Worm (Caenorhabditis elegans) whole organism, L2 larva: ENCODE results near the gene T05C7.7.
"Not testable (repeated sequence)": the region's sequence is repeated elsewhere in the genome, so short reads cannot be mapped to it uniquely, and the experiment has no call there.

Experiments used
- C34F6.9 ChIP-seq: fragments of 150-350 bp; optimal IDR thresholded peaks from 2 replicates; lab custom pipeline; 2014; ENCODE audit warnings: missing biosample characterization, missing genetic modification characterization
- F13H6.1 ChIP-seq: sonication (generic microtip); optimal IDR thresholded peaks from 2 replicates; lab custom pipeline; 2016; ENCODE audit warnings: missing genetic modification characterization, missing compliant biosample characterization
- R02D3.7 ChIP-seq: fragments of 150-350 bp; optimal IDR thresholded peaks from 2 replicates; lab custom pipeline; 2014; ENCODE audit warnings: missing biosample characterization, missing genetic modification characterization
- Y55F3AM.14 ChIP-seq: fragments of 200-800 bp; sonication (Bioruptor generic); optimal IDR thresholded peaks from 2 replicates; lab custom pipeline; 2018; ENCODE audit warnings: mild to moderate bottlenecking, missing genetic modification characterization, missing compliant biosample characterization
- ZK546.5 ChIP-seq: sonication (generic microtip); optimal IDR thresholded peaks from 2 replicates; lab custom pipeline; 2017; ENCODE audit warnings: missing biosample characterization, missing genetic modification characterization
- alr-1 ChIP-seq: fragments of 150-350 bp; optimal IDR thresholded peaks from 2 replicates; lab custom pipeline; 2014; ENCODE audit warnings: missing biosample characterization, missing genetic modification characterization
- aly-2 ChIP-seq: fragments of 150-350 bp; optimal IDR thresholded peaks from 2 replicates; lab custom pipeline; 2014; ENCODE audit warnings: missing biosample characterization, missing genetic modification characterization
- ama-1 ChIP-seq: fragments of 150-350 bp; optimal IDR thresholded peaks from 2 replicates; lab custom pipeline; 2018; ENCODE audit warnings: inconsistent platforms
- blmp-1 ChIP-seq: sonication (generic microtip); optimal IDR thresholded peaks from 2 replicates; lab custom pipeline; 2017; ENCODE audit warnings: missing genetic modification characterization, mild to moderate bottlenecking, missing compliant biosample characterization, antibody characterized with exemption, moderate library complexity; ENCODE audit not compliant: insufficient read depth
- ceh-16 ChIP-seq: fragments of 150-350 bp; optimal IDR thresholded peaks from 2 replicates; lab custom pipeline; 2014; ENCODE audit warnings: missing biosample characterization, missing genetic modification characterization
- ceh-82 ChIP-seq: fragments of 150-350 bp; optimal IDR thresholded peaks from 2 replicates; lab custom pipeline; 2014; ENCODE audit warnings: missing biosample characterization, missing genetic modification characterization
- crh-2 ChIP-seq: sonication (generic microtip); optimal IDR thresholded peaks from 2 replicates; lab custom pipeline; 2017; ENCODE audit warnings: missing biosample characterization, missing genetic modification characterization
- dmd-4 ChIP-seq: sonication (generic microtip); optimal IDR thresholded peaks from 2 replicates; lab custom pipeline; 2017; ENCODE audit warnings: missing biosample characterization, missing genetic modification characterization
- egl-27 ChIP-seq: sonication (generic microtip); optimal IDR thresholded peaks from 3 replicates; lab custom pipeline; 2017; ENCODE audit warnings: missing biosample characterization, missing genetic modification reagents, missing genetic modification characterization
- elt-1 ChIP-seq: fragments of 150-350 bp; optimal IDR thresholded peaks from 2 replicates; lab custom pipeline; 2014; ENCODE audit warnings: missing biosample characterization, missing genetic modification characterization
- elt-3 ChIP-seq: sonication (generic microtip); optimal IDR thresholded peaks from 2 replicates; lab custom pipeline; 2017; ENCODE audit warnings: missing biosample characterization, missing genetic modification characterization
- fos-1 ChIP-seq: fragments of 150-350 bp; optimal IDR thresholded peaks from 2 replicates; lab custom pipeline; 2014; ENCODE audit warnings: missing biosample characterization, missing genetic modification characterization
- gmeb-1 ChIP-seq: fragments of 150-350 bp; optimal IDR thresholded peaks from 2 replicates; lab custom pipeline; 2014; ENCODE audit warnings: missing biosample characterization, missing genetic modification characterization
- lin-13 ChIP-seq: fragments of 150-350 bp; optimal IDR thresholded peaks from 2 replicates; lab custom pipeline; 2014; ENCODE audit warnings: missing biosample characterization, missing genetic modification reagents, missing genetic modification characterization
- lin-39 ChIP-seq: fragments of 150-350 bp; optimal IDR thresholded peaks from 2 replicates; lab custom pipeline; 2014; ENCODE audit warnings: missing biosample characterization, missing genetic modification reagents, missing genetic modification characterization
- lsy-2 ChIP-seq, 2 experiments: fragments of 150-350 bp in 1 of 2; sonication (generic microtip) in 1 of 2; optimal IDR thresholded peaks; 2 replicates each; lab custom pipeline; 2014 to 2017; ENCODE audit warnings: missing biosample characterization in 2 of 2, missing genetic modification characterization in 2 of 2
- mab-5 ChIP-seq: fragments of 150-350 bp; optimal IDR thresholded peaks from 2 replicates; lab custom pipeline; 2014; ENCODE audit warnings: missing biosample characterization, missing genetic modification characterization
- mbf-1 ChIP-seq: sonication (generic microtip); optimal IDR thresholded peaks from 2 replicates; lab custom pipeline; 2017; ENCODE audit warnings: missing biosample characterization, missing genetic modification characterization
- mdl-1 ChIP-seq, 2 experiments: fragments of 150-350 bp in 1 of 2; sonication (generic microtip) in 1 of 2; optimal IDR thresholded peaks; 2 replicates each; lab custom pipeline; 2017; ENCODE audit warnings: missing biosample characterization in 2 of 2, missing genetic modification characterization in 2 of 2
- nhr-10 ChIP-seq: sonication (generic microtip); optimal IDR thresholded peaks from 2 replicates; lab custom pipeline; 2017; ENCODE audit warnings: missing biosample characterization, missing genetic modification characterization
- nhr-11 ChIP-seq: fragments of 150-350 bp; optimal IDR thresholded peaks from 2 replicates; lab custom pipeline; 2014; ENCODE audit warnings: missing biosample characterization, missing genetic modification characterization
- nhr-12 ChIP-seq: fragments of 150-350 bp; optimal IDR thresholded peaks from 2 replicates; lab custom pipeline; 2014; ENCODE audit warnings: missing biosample characterization, missing genetic modification characterization
- nhr-129 ChIP-seq: fragments of 150-350 bp; optimal IDR thresholded peaks from 2 replicates; lab custom pipeline; 2014; ENCODE audit warnings: missing biosample characterization, missing genetic modification characterization
- nhr-21 ChIP-seq: fragments of 150-350 bp; optimal IDR thresholded peaks from 2 replicates; lab custom pipeline; 2014; ENCODE audit warnings: missing biosample characterization, missing genetic modification characterization
- nhr-23 ChIP-seq: fragments of 150-350 bp; optimal IDR thresholded peaks from 2 replicates; lab custom pipeline; 2014; ENCODE audit warnings: missing biosample characterization, missing genetic modification reagents, missing genetic modification characterization
- nhr-237 ChIP-seq: fragments of 150-350 bp; optimal IDR thresholded peaks from 2 replicates; lab custom pipeline; 2014; ENCODE audit warnings: missing biosample characterization, missing genetic modification characterization
- nhr-25 ChIP-seq: fragments of 150-350 bp; sonication (generic microtip); optimal IDR thresholded peaks from 3 replicates; lab custom pipeline; 2014; ENCODE audit warnings: missing biosample characterization, missing genetic modification characterization
- nhr-6 ChIP-seq: fragments of 150-350 bp; optimal IDR thresholded peaks from 2 replicates; lab custom pipeline; 2014; ENCODE audit warnings: missing biosample characterization, missing genetic modification characterization
- nhr-77 ChIP-seq: fragments of 150-350 bp; optimal IDR thresholded peaks from 2 replicates; lab custom pipeline; 2014; ENCODE audit warnings: missing biosample characterization, missing genetic modification characterization
- peb-1 ChIP-seq: fragments of 150-350 bp; optimal IDR thresholded peaks from 2 replicates; lab custom pipeline; 2014; ENCODE audit warnings: missing biosample characterization, missing genetic modification characterization
- sem-4 ChIP-seq: fragments of 150-350 bp; optimal IDR thresholded peaks from 2 replicates; lab custom pipeline; 2014; ENCODE audit warnings: missing biosample characterization, missing genetic modification reagents, missing genetic modification characterization
- skn-1 ChIP-seq: sonication (generic microtip); optimal IDR thresholded peaks from 2 replicates; lab custom pipeline; 2017; ENCODE audit warnings: missing biosample characterization, missing genetic modification characterization
- sma-3 ChIP-seq: sonication (generic microtip); optimal IDR thresholded peaks from 2 replicates; lab custom pipeline; 2016; ENCODE audit warnings: missing genetic modification reagents, missing genetic modification characterization, missing compliant biosample characterization
- sma-9 ChIP-seq, 2 experiments: fragments of 150-350 bp in 1 of 2; sonication (generic microtip) in 1 of 2; optimal IDR thresholded peaks; 2 replicates each; lab custom pipeline; 2014 to 2016; ENCODE audit warnings: missing genetic modification characterization in 2 of 2, mild to moderate bottlenecking in 1 of 2, missing biosample characterization in 1 of 2, missing compliant biosample characterization in 1 of 2, missing genetic modification reagents in 1 of 2, moderate library complexity in 1 of 2
- snpc-4 ChIP-seq: fragments of 150-350 bp; optimal IDR thresholded peaks from 2 replicates; lab custom pipeline; 2014; ENCODE audit warnings: missing biosample characterization, missing genetic modification characterization
- unc-39 ChIP-seq: fragments of 150-350 bp; optimal IDR thresholded peaks from 2 replicates; lab custom pipeline; 2014; ENCODE audit warnings: missing biosample characterization, missing genetic modification characterization
- unc-55 ChIP-seq: fragments of 150-350 bp; sonication (generic microtip); optimal IDR thresholded peaks from 3 replicates; lab custom pipeline; 2014; ENCODE audit warnings: missing biosample characterization, missing genetic modification reagents, missing genetic modification characterization
- unc-62 ChIP-seq: fragments of 150-350 bp; optimal IDR thresholded peaks from 2 replicates; lab custom pipeline; 2014; ENCODE audit warnings: missing biosample characterization, missing genetic modification reagents, missing genetic modification characterization
- ztf-1 ChIP-seq: fragments of 200-800 bp; sonication (Bioruptor generic); conservative IDR thresholded peaks from 2 replicates; pipeline ENCODE4 v1.3.6; 2022; ENCODE audit warnings: missing genetic modification characterization, missing compliant biosample characterization
- ztf-11 ChIP-seq: sonication (generic microtip); optimal IDR thresholded peaks from 2 replicates; lab custom pipeline; 2017; ENCODE audit warnings: missing biosample characterization, missing genetic modification characterization
- ztf-4 ChIP-seq: fragments of 150-350 bp; optimal IDR thresholded peaks from 2 replicates; lab custom pipeline; 2014; ENCODE audit warnings: missing biosample characterization, missing genetic modification characterization

T05C7.7 gene

DNA sequence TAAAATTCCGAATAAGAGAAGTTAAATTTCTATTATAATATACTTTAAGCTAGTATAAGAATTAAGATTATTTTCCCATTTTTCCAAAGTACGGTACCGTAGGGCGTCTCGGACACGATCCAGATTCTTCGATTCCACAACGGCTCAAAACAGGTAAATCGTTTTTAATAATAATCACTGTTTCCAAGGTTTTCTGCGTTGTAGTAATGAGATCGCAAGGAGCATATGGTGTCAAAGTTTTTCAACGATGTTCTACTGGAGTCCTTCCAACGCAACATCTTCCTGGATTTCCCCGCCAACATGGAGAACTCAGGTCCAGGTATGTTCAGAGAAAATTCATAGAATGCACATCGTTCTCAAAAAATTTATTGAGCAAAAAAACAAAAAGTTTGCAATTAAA lies at the start of gene T05C7.7:
Gene T05C7.7 (plus strand): TSS at position 301 of the 400 bp plus-strand sequence.
- not testable (repeated sequence) for TF ChIP-seq sem-4, crh-2, R02D3.7 (tag; lab: Kevin White, UChicago)

DNA sequence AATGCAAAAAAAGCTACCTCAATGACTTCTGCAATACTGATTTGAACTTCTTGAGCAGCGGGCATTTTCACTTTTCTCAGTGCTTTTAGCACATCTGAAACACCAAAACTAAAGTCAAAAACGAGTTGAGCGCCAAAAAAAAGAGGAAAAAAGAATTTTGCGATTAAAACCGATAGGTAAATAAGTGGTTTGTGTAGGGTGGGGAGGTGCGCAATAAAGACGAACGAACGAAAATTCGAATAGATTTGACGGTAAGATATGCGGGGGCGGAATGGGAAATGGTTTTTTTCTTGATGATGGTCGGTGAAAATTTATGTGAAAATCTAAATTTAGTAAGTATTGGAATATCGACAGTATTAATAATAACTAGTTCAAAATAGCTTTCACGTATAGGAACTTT lies 12.8 kb upstream of the T05C7.7 start, which contains the start of gene frm-5.1:
Gene frm-5.1 (minus strand): TSS at position 101 of the 400 bp plus-strand sequence.
- no peak for TF ChIP-seq sma-3 (GFP tag; lab: Kevin White, UChicago)
- TF ChIP-seq dmd-4 (tag; lab: Kevin White, UChicago), result no peak
- no peak for TF ChIP-seq sma-9 (GFP tag; optimal IDR thresholded peaks at IDR 0.05; lab: Kevin White, UChicago)
- TF ChIP-seq sma-9 (tag; optimal IDR thresholded peaks at IDR 0.05; lab: Kevin White, UChicago), result no peak
- no peak for TF ChIP-seq R02D3.7 (tag; lab: Kevin White, UChicago)
- TF ChIP-seq nhr-23, result no peak
- TF ChIP-seq elt-3 (tag; lab: Kevin White, UChicago), result no peak
- TF ChIP-seq unc-39, result no peak
- TF ChIP-seq nhr-237 (tag; lab: Kevin White, UChicago), result no peak
- TF ChIP-seq crh-2 (tag; lab: Kevin White, UChicago), result no peak
- no peak for TF ChIP-seq mbf-1 (tag; lab: Kevin White, UChicago)
- TF ChIP-seq gmeb-1 (tag; lab: Kevin White, UChicago), result no peak
- no peak for TF ChIP-seq mdl-1 (tag; optimal IDR thresholded peaks at IDR 0.05; lab: Kevin White, UChicago)
- no peak for TF ChIP-seq lin-39 (tag; lab: Kevin White, UChicago)
- no peak for TF ChIP-seq skn-1
- no peak for TF ChIP-seq snpc-4 (tag; lab: Kevin White, UChicago)
- TF ChIP-seq nhr-129 (tag; lab: Kevin White, UChicago), result no peak
- no peak for TF ChIP-seq ceh-82 (tag; lab: Kevin White, UChicago)

DNA sequence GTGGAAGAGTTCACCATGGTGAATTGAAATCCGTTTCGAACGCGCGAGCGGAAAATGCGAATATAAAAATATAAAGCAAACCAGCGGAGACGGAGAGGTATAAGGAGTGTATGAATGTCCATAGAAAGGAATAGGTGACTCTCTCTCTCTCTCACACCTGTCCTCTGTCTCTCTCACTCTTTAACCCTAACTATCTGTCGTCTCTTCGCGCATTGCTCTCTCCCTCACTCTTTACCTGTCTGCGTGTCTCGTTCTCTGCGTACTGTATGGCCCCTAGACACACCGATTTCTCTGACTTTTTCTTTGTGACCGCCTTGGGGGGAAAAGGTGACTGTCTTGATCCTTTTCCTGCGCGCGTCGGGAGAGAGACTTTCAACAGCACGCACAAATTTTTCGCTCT lies 10.3 kb upstream of the T05C7.7 start:
- TF ChIP-seq ztf-11 (tag; lab: Kevin White, UChicago) (no peak), nhr-11 (tag; lab: Kevin White, UChicago) (no peak), nhr-10 (tag; lab: Kevin White, UChicago) (no peak), mab-5 (tag; lab: Kevin White, UChicago) (no peak), ztf-1 (GFP tag; lab: Robert Waterston, UW) (no peak), elt-1 (tag; lab: Kevin White, UChicago) (no peak), sma-9 (GFP tag; optimal IDR thresholded peaks at IDR 0.05; lab: Kevin White, UChicago) (peak; percentile 79), sma-9 (tag; optimal IDR thresholded peaks at IDR 0.05; lab: Kevin White, UChicago) (no peak), elt-3 (tag; lab: Kevin White, UChicago) (no peak), Y55F3AM.14 (GFP tag; lab: Kevin White, UChicago) (no peak), lsy-2 (tag; optimal IDR thresholded peaks at IDR 0.05; lab: Kevin White, UChicago) (peak in 1 of 2 experiments; percentile 50), unc-62 (no peak), R02D3.7 (tag; lab: Kevin White, UChicago) (no peak), gmeb-1 (tag; lab: Kevin White, UChicago) (peak; percentile 41), ceh-16 (no peak), lin-13 (GFP tag; lab: Kevin White, UChicago) (no peak), ama-1 (lab: Kevin White, UChicago) (no peak), ceh-82 (tag; lab: Kevin White, UChicago) (no peak), nhr-12 (no peak), ZK546.5 (tag; lab: Kevin White, UChicago) (no peak), nhr-23 (no peak), unc-39 (no peak), nhr-237 (tag; lab: Kevin White, UChicago) (no peak), blmp-1 (peak; percentile 82), skn-1 (no peak), sma-3 (GFP tag; lab: Kevin White, UChicago) (peak; percentile 75), peb-1 (tag; lab: Kevin White, UChicago) (no peak), nhr-21 (tag; lab: Kevin White, UChicago) (peak; percentile 77), lin-39 (tag; lab: Kevin White, UChicago) (no peak), aly-2 (tag; lab: Kevin White, UChicago) (no peak), nhr-25 (tag; lab: Kevin White, UChicago) (peak; percentile 82), snpc-4 (tag; lab: Kevin White, UChicago) (no peak), ztf-4 (tag; lab: Kevin White, UChicago) (peak; percentile 15), fos-1 (tag; lab: Kevin White, UChicago) (peak; percentile 84), nhr-77 (tag; lab: Kevin White, UChicago) (no peak), nhr-6 (tag; lab: Kevin White, UChicago) (no peak), dmd-4 (tag; lab: Kevin White, UChicago) (no peak), egl-27 (peak; percentile 69), F13H6.1 (tag; lab: Kevin White, UChicago) (peak; percentile 62), C34F6.9 (tag; lab: Kevin White, UChicago) (peak; percentile 42), alr-1 (tag; lab: Kevin White, UChicago) (no peak), nhr-129 (tag; lab: Kevin White, UChicago) (peak; percentile 74), crh-2 (tag; lab: Kevin White, UChicago) (peak; percentile 16), unc-55 (GFP tag; lab: Kevin White, UChicago) (no peak), sem-4 (tag; lab: Kevin White, UChicago) (peak; percentile 34), mdl-1 (tag; optimal IDR thresholded peaks at IDR 0.05; lab: Kevin White, UChicago) (no peak), mbf-1 (tag; lab: Kevin White, UChicago) (no peak)
